Worm (Caenorhabditis elegans): ENCODE measurements around the gene F38E9.1.

DNA sequence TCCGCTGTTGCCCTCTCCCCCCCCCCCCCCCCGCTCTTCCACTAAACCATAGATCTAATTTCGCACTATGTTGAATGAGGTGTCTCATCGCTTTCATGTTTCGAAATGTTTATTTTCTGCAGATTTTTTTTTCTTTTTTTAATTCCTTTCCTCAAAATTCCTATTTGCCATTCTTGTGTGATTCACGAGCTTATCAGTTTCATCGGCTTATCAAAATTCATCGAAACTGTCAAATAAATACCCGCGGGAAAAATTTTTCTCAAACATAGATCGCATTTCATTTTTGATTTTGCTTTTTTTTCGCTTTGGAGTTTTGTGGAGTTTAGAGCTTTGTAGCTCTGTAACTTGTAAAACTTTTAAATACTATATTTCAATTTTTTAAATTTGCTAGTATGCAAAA is 13.2 kb downstream of the F38E9.1 start:
- TF ChIP-seq tab-1 (GFP tag; IDR thresholded peaks at IDR 0.05) (no peak), klf-2 (GFP tag; conservative IDR thresholded peaks at IDR 0.05) (no peak), cog-1 (tag; optimal IDR thresholded peaks at IDR 0.05) (no peak), ref-1 (GFP tag; conservative IDR thresholded peaks at IDR 0.05) (no peak), T22C8.4 (GFP tag; IDR thresholded peaks at IDR 0.05) (no peak), med-1 (GFP tag; optimal IDR thresholded peaks at IDR 0.05; ENCODE audit: insufficient read depth) (no peak), ztf-23 (GFP tag; IDR thresholded peaks at IDR 0.05) (no peak)
